Worm (Caenorhabditis elegans) whole organism, L2 larva: ENCODE data around the gene B0416.7.

Experiments
- F13H6.1 ChIP-seq: sonication (generic microtip); optimal IDR thresholded peaks from 2 replicates; lab custom pipeline; 2016; ENCODE audit warnings: missing genetic modification characterization, missing compliant biosample characterization
- elt-3 ChIP-seq: sonication (generic microtip); optimal IDR thresholded peaks from 2 replicates; lab custom pipeline; 2017; ENCODE audit warnings: missing biosample characterization, missing genetic modification characterization
- fos-1 ChIP-seq: fragments of 150-350 bp; optimal IDR thresholded peaks from 2 replicates; lab custom pipeline; 2014; ENCODE audit warnings: missing biosample characterization, missing genetic modification characterization
- nhr-25 ChIP-seq: fragments of 150-350 bp; sonication (generic microtip); optimal IDR thresholded peaks from 3 replicates; lab custom pipeline; 2014; ENCODE audit warnings: missing biosample characterization, missing genetic modification characterization
- skn-1 ChIP-seq: sonication (generic microtip); optimal IDR thresholded peaks from 2 replicates; lab custom pipeline; 2017; ENCODE audit warnings: missing biosample characterization, missing genetic modification characterization

DNA sequence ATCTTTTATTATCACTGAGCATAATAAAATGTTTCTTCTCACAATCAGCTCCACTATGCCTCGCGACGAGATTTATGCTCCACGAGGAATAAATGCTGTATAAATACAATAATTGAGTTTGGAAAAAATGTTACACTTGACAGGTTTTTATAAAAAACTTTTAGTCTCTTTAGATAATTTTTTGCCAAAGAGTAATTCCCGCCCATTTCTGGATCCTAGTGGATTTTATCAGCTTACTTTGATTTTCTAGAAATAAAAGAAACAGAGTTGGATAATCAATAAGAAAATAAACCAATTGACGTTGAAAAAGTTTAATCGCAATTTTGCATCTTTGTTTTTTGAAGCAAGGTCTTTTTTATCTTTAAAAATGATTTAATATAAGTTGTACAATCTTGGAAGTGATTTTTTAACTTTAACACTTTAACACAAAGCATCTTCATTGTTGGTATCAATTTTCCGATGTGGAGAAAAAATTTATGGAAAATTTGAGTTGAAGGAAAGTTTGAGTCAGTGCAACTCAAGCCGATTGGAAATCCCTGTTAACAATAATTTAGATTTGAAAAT lies 36.0 kb downstream of the B0416.7 start:
- TF ChIP-seq nhr-25 (tag; lab: Kevin White, UChicago): no peak
- no peak for TF ChIP-seq F13H6.1 (tag; lab: Kevin White, UChicago)
- TF ChIP-seq skn-1 (tag; lab: Kevin White, UChicago): no peak
- no peak for TF ChIP-seq elt-3 (tag; lab: Kevin White, UChicago)
- no peak for TF ChIP-seq fos-1 (tag; lab: Kevin White, UChicago)
